Fruit fly (Drosophila melanogaster): Measurements from ENCODE around the gene meso18E.

meso18E gene

DNA sequence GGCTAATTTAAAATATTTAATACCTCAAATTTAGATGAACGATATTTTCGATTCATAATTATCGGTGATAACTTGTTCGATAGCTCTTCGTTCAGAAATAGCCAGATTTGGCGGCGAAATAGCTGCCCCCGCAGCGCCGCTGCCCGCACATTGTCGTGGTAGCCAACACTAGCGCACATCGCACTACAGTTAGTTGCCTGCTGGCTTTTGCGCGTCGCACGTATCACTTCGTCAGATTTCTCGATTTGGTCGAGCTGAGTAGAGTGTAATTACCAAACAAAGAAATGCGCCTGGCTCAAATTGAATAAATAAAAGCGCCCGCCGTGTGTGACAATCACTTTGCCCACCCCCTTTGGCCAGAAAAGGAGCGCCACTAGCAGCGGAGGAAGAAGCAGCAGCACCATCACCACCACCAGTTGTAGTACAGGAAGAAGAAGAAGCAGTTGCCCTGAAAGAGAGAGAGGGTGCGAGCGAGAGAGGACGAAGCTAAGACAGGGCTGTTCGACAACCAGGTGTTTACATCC lies 37.8 kb upstream of the meso18E start, which contains the start of gene Abcd3:
TSS of gene Abcd3 (plus strand) at position 145 of the 524 bp plus-strand sequence.
- no peak for TF ChIP-seq CG33017 (tag; optimal IDR thresholded peaks at IDR 0.05)
- TF ChIP-seq CG5204 (GFP tag; optimal IDR thresholded peaks at IDR 0.05), result no peak
- peak; percentile 39 for TF ChIP-seq Crg-1 (GFP tag; optimal IDR thresholded peaks at IDR 0.05)
- TF ChIP-seq bab1 (GFP tag; optimal IDR thresholded peaks at IDR 0.05), result peak; percentile 79
- TF ChIP-seq CG1620 (GFP tag; optimal IDR thresholded peaks at IDR 0.05), result peak; percentile 0
- no peak for TF ChIP-seq cnc (optimal IDR thresholded peaks at IDR 0.05)
- no peak for TF ChIP-seq CG12768 (GFP tag; optimal IDR thresholded peaks at IDR 0.05)
- peak; percentile 59 for TF ChIP-seq CG14711 (tag; optimal IDR thresholded peaks at IDR 0.05)
- TF ChIP-seq cic (GFP tag; optimal IDR thresholded peaks at IDR 0.05), result peak; percentile 86
- TF ChIP-seq Mnt (GFP tag; optimal IDR thresholded peaks at IDR 0.05), result peak; percentile 91
- TF ChIP-seq Clk (GFP tag; optimal IDR thresholded peaks at IDR 0.05), result no peak
- peak; percentile 62 for TF ChIP-seq CG11617 (GFP tag; optimal IDR thresholded peaks at IDR 0.05)
- peak; percentile 63 for TF ChIP-seq CG7101 (tag; optimal IDR thresholded peaks at IDR 0.05)
- peak; percentile 78 for TF ChIP-seq ovo (GFP tag; optimal IDR thresholded peaks at IDR 0.05)
- TF ChIP-seq tj (GFP tag; optimal IDR thresholded peaks at IDR 0.05), result peak; percentile 57
- TF ChIP-seq pad (GFP tag; optimal IDR thresholded peaks at IDR 0.05), result peak; percentile 64
- TF ChIP-seq Hr96 (GFP tag; optimal IDR thresholded peaks at IDR 0.05), result no peak
- TF ChIP-seq kay (GFP tag; ENCODE audit: borderline replicate concordance), result no peak
- no peak for TF ChIP-seq CG7045 (GFP tag; optimal IDR thresholded peaks at IDR 0.05)
- no peak for TF ChIP-seq toe (GFP tag; optimal IDR thresholded peaks at IDR 0.05)

DNA sequence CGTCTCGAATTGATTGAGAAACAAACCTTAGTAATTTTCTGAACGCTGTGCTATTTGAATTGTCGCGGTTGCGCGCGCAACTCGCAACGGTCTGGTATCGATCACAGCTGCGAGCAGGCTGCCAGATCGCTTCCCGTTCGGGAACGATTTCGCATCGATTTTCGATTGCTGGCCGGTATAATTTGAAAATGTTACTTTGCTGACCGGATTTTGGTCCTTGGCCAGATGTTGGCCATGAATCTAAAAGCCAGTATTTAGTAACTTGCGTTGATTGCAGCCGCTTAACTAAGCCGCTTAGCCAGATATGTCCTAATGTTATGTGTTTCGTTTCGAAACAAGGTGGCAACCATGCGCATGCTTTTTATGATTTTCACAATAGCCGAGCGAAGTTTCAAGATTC lies 35.7 kb upstream of the meso18E start:
- TF ChIP-seq ovo (GFP tag; optimal IDR thresholded peaks at IDR 0.05), result no peak
- peak; percentile 50 for TF ChIP-seq Crg-1 (GFP tag; optimal IDR thresholded peaks at IDR 0.05)
- TF ChIP-seq CG12768 (GFP tag; optimal IDR thresholded peaks at IDR 0.05), result no peak
- no peak for TF ChIP-seq cic (GFP tag; optimal IDR thresholded peaks at IDR 0.05)
- peak; percentile 76 for TF ChIP-seq tj (GFP tag; optimal IDR thresholded peaks at IDR 0.05)
- TF ChIP-seq CG7101 (tag; optimal IDR thresholded peaks at IDR 0.05), result no peak
- no peak for TF ChIP-seq kay (GFP tag; ENCODE audit: borderline replicate concordance)
- TF ChIP-seq CG11617 (GFP tag; optimal IDR thresholded peaks at IDR 0.05), result peak; percentile 33
- no peak for TF ChIP-seq cnc (optimal IDR thresholded peaks at IDR 0.05)
- TF ChIP-seq CG1620 (GFP tag; optimal IDR thresholded peaks at IDR 0.05), result peak; percentile 49
- TF ChIP-seq Clk (GFP tag; optimal IDR thresholded peaks at IDR 0.05), result no peak
- no peak for TF ChIP-seq CG5204 (GFP tag; optimal IDR thresholded peaks at IDR 0.05)
- no peak for TF ChIP-seq pad (GFP tag; optimal IDR thresholded peaks at IDR 0.05)
- peak; percentile 17 for TF ChIP-seq bab1 (GFP tag; optimal IDR thresholded peaks at IDR 0.05)
- TF ChIP-seq Hr96 (GFP tag; optimal IDR thresholded peaks at IDR 0.05), result no peak
- peak; percentile 32 for TF ChIP-seq Mnt (GFP tag; optimal IDR thresholded peaks at IDR 0.05)
- TF ChIP-seq CG14711 (tag; optimal IDR thresholded peaks at IDR 0.05), result peak; percentile 13
- no peak for TF ChIP-seq toe (GFP tag; optimal IDR thresholded peaks at IDR 0.05)
- TF ChIP-seq CG7045 (GFP tag; optimal IDR thresholded peaks at IDR 0.05), result no peak
- no peak for TF ChIP-seq CG33017 (tag; optimal IDR thresholded peaks at IDR 0.05)

DNA sequence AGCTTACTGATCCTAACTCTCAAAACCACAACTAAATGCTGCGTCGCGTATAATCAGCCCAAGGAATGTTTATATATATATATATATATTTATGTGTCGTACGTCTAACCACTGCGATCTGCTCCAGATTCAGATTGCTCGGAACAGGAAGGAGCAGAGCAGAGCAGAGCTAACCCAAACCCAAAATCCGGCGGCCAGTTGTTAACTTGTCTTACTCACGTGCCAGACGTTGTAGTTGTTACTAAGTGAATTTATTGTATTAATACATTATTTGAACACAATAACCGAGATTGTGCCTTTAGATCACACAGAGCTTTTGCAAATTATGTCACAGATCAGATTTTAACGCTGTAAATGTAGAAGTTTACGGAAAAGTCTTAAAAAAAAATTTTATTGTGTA lies 35.2 kb upstream of the meso18E start, which contains the start of gene Alr:
TSS of gene Alr (plus strand) at position 301 of the 400 bp plus-strand sequence.
- TF ChIP-seq pad (GFP tag; optimal IDR thresholded peaks at IDR 0.05), result no peak
- TF ChIP-seq Clk (GFP tag; optimal IDR thresholded peaks at IDR 0.05), result no peak
- TF ChIP-seq CG1620 (GFP tag; optimal IDR thresholded peaks at IDR 0.05), result no peak
- no peak for TF ChIP-seq kay (GFP tag; ENCODE audit: borderline replicate concordance)
- TF ChIP-seq CG7045 (GFP tag; optimal IDR thresholded peaks at IDR 0.05), result no peak
- no peak for TF ChIP-seq bab1 (GFP tag; optimal IDR thresholded peaks at IDR 0.05)
- TF ChIP-seq CG11617 (GFP tag; optimal IDR thresholded peaks at IDR 0.05), result no peak
- TF ChIP-seq CG12768 (GFP tag; optimal IDR thresholded peaks at IDR 0.05), result no peak
- no peak for TF ChIP-seq ovo (GFP tag; optimal IDR thresholded peaks at IDR 0.05)
- no peak for TF ChIP-seq cnc (optimal IDR thresholded peaks at IDR 0.05)
- TF ChIP-seq CG5204 (GFP tag; optimal IDR thresholded peaks at IDR 0.05), result no peak
- no peak for TF ChIP-seq cic (GFP tag; optimal IDR thresholded peaks at IDR 0.05)
- TF ChIP-seq toe (GFP tag; optimal IDR thresholded peaks at IDR 0.05), result no peak
- no peak for TF ChIP-seq CG33017 (tag; optimal IDR thresholded peaks at IDR 0.05)
- no peak for TF ChIP-seq tj (GFP tag; optimal IDR thresholded peaks at IDR 0.05)
- no peak for TF ChIP-seq Hr96 (GFP tag; optimal IDR thresholded peaks at IDR 0.05)
- TF ChIP-seq CG14711 (tag; optimal IDR thresholded peaks at IDR 0.05), result no peak

DNA sequence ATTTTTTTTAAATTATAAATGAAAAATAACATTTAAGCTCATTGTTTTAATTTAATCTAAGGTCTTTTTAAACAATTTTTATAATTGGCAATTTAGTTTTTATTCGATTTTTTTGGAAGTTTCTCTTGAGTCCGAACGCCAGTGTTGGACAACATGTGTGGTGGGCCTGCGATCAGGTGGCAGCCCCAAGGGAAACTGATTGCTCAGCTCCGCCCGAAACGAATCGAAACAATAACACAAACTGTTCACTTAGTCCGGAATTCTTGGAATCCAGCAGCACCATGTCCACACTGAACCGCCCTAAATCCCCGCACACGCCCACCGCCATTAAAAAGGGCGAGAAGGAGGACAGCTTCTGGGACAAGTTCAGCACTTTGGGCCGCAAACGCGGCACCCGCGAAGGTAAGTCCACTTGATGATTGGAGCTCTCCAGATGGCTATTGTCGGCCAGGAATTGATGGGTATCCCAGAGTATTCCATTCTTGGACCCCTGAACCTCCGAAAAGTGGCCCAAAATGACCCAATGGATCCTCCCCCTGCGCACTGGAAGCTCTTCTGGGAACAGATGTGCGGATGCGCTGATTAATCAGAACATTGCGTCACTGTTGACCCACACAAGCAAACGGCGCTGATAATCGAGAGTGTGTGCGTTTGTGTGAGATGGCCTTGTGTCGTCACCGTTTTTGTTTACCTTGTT lies 33.2 kb upstream of the meso18E start, which contains the start of gene parvin:
TSS of gene parvin (plus strand) at position 134 of the 697 bp plus-strand sequence.
- TF ChIP-seq Mnt (GFP tag; optimal IDR thresholded peaks at IDR 0.05) (no peak), cic (GFP tag; optimal IDR thresholded peaks at IDR 0.05) (no peak), bab1 (GFP tag; optimal IDR thresholded peaks at IDR 0.05) (no peak), CG7101 (tag; optimal IDR thresholded peaks at IDR 0.05) (peak; percentile 27), tj (GFP tag; optimal IDR thresholded peaks at IDR 0.05) (peak; percentile 86)

DNA sequence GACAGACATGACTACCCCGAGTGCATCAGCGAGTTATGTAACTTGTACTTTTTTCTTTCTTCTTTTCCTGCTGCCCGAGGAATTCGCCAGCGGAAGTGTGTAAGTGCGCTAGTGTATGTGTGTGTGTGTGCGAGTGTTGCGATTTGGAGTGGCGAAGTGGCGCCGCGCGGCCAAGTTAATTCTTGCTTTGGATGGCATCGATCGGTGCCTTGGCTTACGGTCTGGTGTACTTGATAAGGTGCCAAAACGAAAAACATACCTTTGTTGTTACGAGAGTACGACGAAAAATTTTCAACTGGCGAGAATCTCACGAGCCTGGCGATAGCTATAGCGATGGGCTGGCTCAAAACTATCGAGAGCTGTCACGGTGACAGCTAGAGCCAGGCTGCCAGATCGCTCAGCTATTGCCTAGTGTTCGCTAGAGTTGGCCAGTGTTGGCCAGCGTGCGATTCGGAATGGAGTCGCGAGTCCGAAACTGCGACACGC lies 31.2 kb upstream of the meso18E start, which contains the start of the genes CG18809, COX6B, CG33932 and Rpp20:
TSS of gene CG18809 (minus strand) at position 333 of the 486 bp plus-strand sequence.
TSS of gene COX6B (minus strand) at position 333 of the 486 bp plus-strand sequence.
TSS of gene CG33932 (plus strand) at position 429 of the 486 bp plus-strand sequence.
TSS of gene Rpp20 (plus strand) at position 429 of the 486 bp plus-strand sequence.
- TF ChIP-seq CG14711 (tag; optimal IDR thresholded peaks at IDR 0.05), result peak; percentile 60
- peak; percentile 91 for TF ChIP-seq CG1620 (GFP tag; optimal IDR thresholded peaks at IDR 0.05)
- no peak for TF ChIP-seq CG33017 (tag; optimal IDR thresholded peaks at IDR 0.05)
- TF ChIP-seq kay (GFP tag; ENCODE audit: borderline replicate concordance), result no peak
- peak; percentile 74 for TF ChIP-seq CG11617 (GFP tag; optimal IDR thresholded peaks at IDR 0.05)
- TF ChIP-seq tj (GFP tag; optimal IDR thresholded peaks at IDR 0.05), result peak; percentile 62
- TF ChIP-seq toe (GFP tag; optimal IDR thresholded peaks at IDR 0.05), result peak; percentile 45
- TF ChIP-seq pad (GFP tag; optimal IDR thresholded peaks at IDR 0.05), result peak; percentile 83
- no peak for TF ChIP-seq Hr96 (GFP tag; optimal IDR thresholded peaks at IDR 0.05)
- peak; percentile 40 for TF ChIP-seq cic (GFP tag; optimal IDR thresholded peaks at IDR 0.05)
- TF ChIP-seq CG7101 (tag; optimal IDR thresholded peaks at IDR 0.05), result peak; percentile 79
- no peak for TF ChIP-seq CG5204 (GFP tag; optimal IDR thresholded peaks at IDR 0.05)
- peak; percentile 58 for TF ChIP-seq Clk (GFP tag; optimal IDR thresholded peaks at IDR 0.05)
- peak; percentile 86 for TF ChIP-seq Crg-1 (GFP tag; optimal IDR thresholded peaks at IDR 0.05)
- peak; percentile 37 for TF ChIP-seq CG12768 (GFP tag; optimal IDR thresholded peaks at IDR 0.05)
- peak; percentile 81 for TF ChIP-seq bab1 (GFP tag; optimal IDR thresholded peaks at IDR 0.05)
- peak; percentile 72 for TF ChIP-seq ovo (GFP tag; optimal IDR thresholded peaks at IDR 0.05)
- peak; percentile 31 for TF ChIP-seq CG7045 (GFP tag; optimal IDR thresholded peaks at IDR 0.05)
- no peak for TF ChIP-seq cnc (optimal IDR thresholded peaks at IDR 0.05)
- TF ChIP-seq Mnt (GFP tag; optimal IDR thresholded peaks at IDR 0.05), result peak; percentile 94

All from whole organism, adult.